Worm (Caenorhabditis elegans): ENCODE measurements around the gene nhr-40.

nhr-40 gene

DNA sequence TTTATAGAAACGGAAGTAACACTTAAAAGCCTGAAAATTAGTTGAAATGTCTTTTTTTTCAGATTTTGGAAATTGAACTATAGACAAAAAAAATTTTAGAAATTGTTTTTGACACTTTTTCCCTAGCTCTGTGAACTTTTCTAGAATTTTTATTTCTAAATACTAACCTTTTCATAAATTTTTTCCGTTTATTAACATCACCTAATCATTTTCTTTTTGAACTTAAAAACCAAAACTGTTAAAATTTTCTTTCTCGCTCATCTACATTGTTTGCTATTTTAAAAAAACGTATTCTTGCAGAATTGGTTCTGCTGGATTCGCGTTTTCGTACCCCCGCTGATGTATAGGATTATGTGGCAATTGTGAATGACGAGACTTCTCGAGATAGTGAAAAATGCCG lies at the start of gene nhr-40, which contains the start of gene T03G6.7:
Gene nhr-40, plus strand, starts transcription at position 301 of the 400 bp plus-strand sequence.
Gene T03G6.7, plus strand, starts transcription at position 337 of the 400 bp plus-strand sequence.
- TF ChIP-seq hlh-17 (GFP tag; optimal IDR thresholded peaks at IDR 0.05; ENCODE audit: borderline replicate concordance) (no peak), lir-3 (tag; optimal IDR thresholded peaks at IDR 0.05; ENCODE audit: poor library complexity) (no peak), F16B12.6 (tag; optimal IDR thresholded peaks at IDR 0.05) (no peak), ceh-8 (GFP tag; optimal IDR thresholded peaks at IDR 0.05) (no peak), lin-39 (tag; optimal IDR thresholded peaks at IDR 0.05) (no peak), zip-4 (GFP tag; optimal IDR thresholded peaks at IDR 0.05) (no peak), tbx-2 (tag; optimal IDR thresholded peaks at IDR 0.05) (no peak), dsc-1 (tag; optimal IDR thresholded peaks at IDR 0.05) (no peak), skn-1 (tag; optimal IDR thresholded peaks at IDR 0.05) (no peak), C04F5.9 (tag; optimal IDR thresholded peaks at IDR 0.05) (no peak), ceh-88 (GFP tag; IDR thresholded peaks at IDR 0.05) (no peak), ceh-82 (tag; optimal IDR thresholded peaks at IDR 0.05) (no peak), C34B4.2 (tag; optimal IDR thresholded peaks at IDR 0.05) (no peak), ztf-11 (tag; optimal IDR thresholded peaks at IDR 0.05) (no peak), egl-27 (tag; optimal IDR thresholded peaks at IDR 0.05) (no peak), jun-1 (tag; optimal IDR thresholded peaks at IDR 0.05) (no peak), lsy-2 (tag; optimal IDR thresholded peaks at IDR 0.05) (no peak), aly-2 (tag; optimal IDR thresholded peaks at IDR 0.05) (no peak), mep-1 (tag; optimal IDR thresholded peaks at IDR 0.05) (no peak)

DNA sequence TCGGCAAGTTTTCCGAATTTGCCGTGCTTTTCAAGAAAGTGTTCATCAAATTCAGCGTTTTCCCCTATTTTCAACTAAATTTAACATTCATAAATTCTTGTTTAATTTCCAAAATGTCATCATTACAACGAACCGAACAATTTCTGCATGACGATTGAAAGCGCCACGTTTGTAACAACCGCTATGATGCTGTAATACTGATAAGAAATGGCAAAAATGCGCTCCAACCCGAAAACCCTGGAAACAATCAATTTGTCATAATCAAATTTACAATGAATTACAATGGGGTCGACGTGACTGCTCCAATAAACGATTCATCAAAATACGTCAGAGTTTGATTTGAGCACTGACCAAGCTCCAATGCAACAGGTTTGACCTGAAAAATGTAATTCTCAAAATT lies 49.2 kb upstream of the nhr-40 start:
- TF ChIP-seq elt-2 (tag; optimal IDR thresholded peaks at IDR 0.05) (peak; percentile 20), tlp-1 (tag; optimal IDR thresholded peaks at IDR 0.05) (no peak), mab-9 (GFP tag; IDR thresholded peaks at IDR 0.05) (no peak)

DNA sequence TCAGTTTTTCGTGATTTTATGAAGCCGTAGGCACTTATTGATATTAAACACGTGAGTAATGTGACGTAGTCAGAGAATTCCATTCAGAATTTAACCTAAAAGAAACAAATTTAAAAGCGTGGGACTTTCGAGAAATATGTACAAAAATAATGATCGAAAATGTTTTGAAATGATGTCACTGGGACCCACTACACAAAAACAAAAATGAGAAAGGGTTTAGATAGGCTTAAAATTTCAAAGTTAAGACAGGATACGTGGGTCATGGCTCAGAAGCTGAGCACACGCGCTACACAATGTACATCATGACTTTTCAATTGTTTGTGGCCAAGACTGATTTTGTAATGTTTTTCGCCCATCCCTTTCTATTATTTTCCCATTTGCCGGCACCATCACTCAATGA lies 44.9 kb upstream of the nhr-40 start, which contains the start of gene smvt-1:
Gene smvt-1, minus strand, starts transcription at position 101 of the 400 bp plus-strand sequence.
- TF ChIP-seq dsc-1 (tag; optimal IDR thresholded peaks at IDR 0.05) (peak; percentile 22), fkh-4 (tag; optimal IDR thresholded peaks at IDR 0.05; ENCODE audit: borderline replicate concordance) (no peak)

DNA sequence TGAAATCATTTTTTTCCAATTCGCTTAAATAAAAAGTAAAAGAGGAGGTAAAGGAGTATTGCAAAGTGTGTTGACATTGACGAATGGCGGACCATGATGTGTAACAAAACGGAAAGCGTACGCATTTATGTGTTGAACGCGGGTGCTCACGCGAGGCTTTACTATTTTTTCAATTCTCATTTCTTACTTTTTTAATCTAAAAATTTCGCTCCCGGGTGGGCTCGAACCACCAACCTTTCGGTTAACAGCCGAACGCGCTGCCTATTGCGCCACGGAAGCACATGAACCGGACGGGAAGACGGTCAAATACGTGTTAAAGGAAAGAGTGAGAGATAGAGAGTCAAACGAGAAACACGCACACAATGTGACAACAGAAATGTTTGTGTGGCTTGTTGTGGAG lies 44.5 kb upstream of the nhr-40 start:
- TF ChIP-seq hlh-4 (tag; optimal IDR thresholded peaks at IDR 0.05) (no peak), sup-37 (GFP tag; optimal IDR thresholded peaks at IDR 0.05) (peak; percentile 32), ces-1 (GFP tag; optimal IDR thresholded peaks at IDR 0.05) (no peak), elt-2 (tag; optimal IDR thresholded peaks at IDR 0.05) (peak; percentile 12), isw-1 (GFP tag; IDR thresholded peaks at IDR 0.05) (no peak), nhr-28 (tag; optimal IDR thresholded peaks at IDR 0.05) (no peak), fkh-4 (tag; optimal IDR thresholded peaks at IDR 0.05; ENCODE audit: borderline replicate concordance) (no peak), zip-4 (GFP tag; optimal IDR thresholded peaks at IDR 0.05) (no peak), nhr-77 (tag; optimal IDR thresholded peaks at IDR 0.05) (peak; percentile 82), hpl-2 (GFP tag; optimal IDR thresholded peaks at IDR 0.05) (no peak), zag-1 (tag; optimal IDR thresholded peaks at IDR 0.05) (no peak), unc-62 (GFP tag; optimal IDR thresholded peaks at IDR 0.05) (no peak), ceh-90 (tag; optimal IDR thresholded peaks at IDR 0.05) (no peak), skn-1 (tag; optimal IDR thresholded peaks at IDR 0.05) (peak; percentile 94), aha-1 (tag; optimal IDR thresholded peaks at IDR 0.05) (no peak), dpl-1 (GFP tag; optimal IDR thresholded peaks at IDR 0.05) (peak in 1 of 3 experiments; percentile 30), unc-86 (tag; optimal IDR thresholded peaks at IDR 0.05) (peak; percentile 38), nhr-71 (tag; optimal IDR thresholded peaks at IDR 0.05) (peak; percentile 80), ceh-88 (GFP tag; IDR thresholded peaks at IDR 0.05) (peak; percentile 27; the same call in 1 of the 2 replicates), lin-13 (GFP tag; optimal IDR thresholded peaks at IDR 0.05) (no peak), unc-98 (GFP tag; IDR thresholded peaks at IDR 0.05) (no peak), ama-1 (optimal IDR thresholded peaks at IDR 0.05) (no peak), mdl-1 (tag; optimal IDR thresholded peaks at IDR 0.05) (peak in 1 of 2 experiments; percentile 53), unc-130 (tag; optimal IDR thresholded peaks at IDR 0.05) (peak; percentile 36), lin-14 (GFP tag; optimal IDR thresholded peaks at IDR 0.05) (peak; percentile 79), efl-1 (optimal IDR thresholded peaks at IDR 0.05) (peak in 1 of 2 experiments; percentile 17), efl-1 (GFP tag; optimal IDR thresholded peaks at IDR 0.05 in 1 of 2) (peak in 1 of 2 experiments; percentile 93), alr-1 (tag; optimal IDR thresholded peaks at IDR 0.05; ENCODE audit: borderline replicate concordance) (no peak), C16A3.4 (tag; optimal IDR thresholded peaks at IDR 0.05) (peak; percentile 71), ceh-8 (GFP tag; optimal IDR thresholded peaks at IDR 0.05) (peak; percentile 41)

Data from whole organism, L1 larva.